Worm (Caenorhabditis elegans): ENCODE measurements around the gene K09C6.7.

Gene K09C6.7

ce11 chrV:854966-855365 lies 16.1 kb upstream of the K09C6.7 start, which contains the start of gene K09C6.9:
K09C6.9 (minus strand) TSS chrV:855066.
- TF ChIP-seq ctbp-1 (GFP tag; IDR thresholded peaks at IDR 0.05) (no peak), ceh-44 (GFP tag; IDR thresholded peaks at IDR 0.05) (no peak), ZK546.5 (tag; optimal IDR thresholded peaks at IDR 0.05) (no peak), nhr-41 (GFP tag; IDR thresholded peaks at IDR 0.05) (no peak), daf-16 (GFP tag; optimal IDR thresholded peaks at IDR 0.05) (no peak), daf-16 (tag; optimal IDR thresholded peaks at IDR 0.05) (no peak), daf-12 (tag; optimal IDR thresholded peaks at IDR 0.05) (no peak), set-16 (GFP tag; IDR thresholded peaks at IDR 0.05) (no peak)

ce11 chrV:852184-852583 lies 13.3 kb upstream of the K09C6.7 start, which contains the start of gene K09C6.3:
K09C6.3 (plus strand) TSS chrV:852484.
- TF ChIP-seq ztf-11 (tag; optimal IDR thresholded peaks at IDR 0.05) (no peak), skn-1 (tag; optimal IDR thresholded peaks at IDR 0.05) (no peak), aha-1 (tag) (no peak), nhr-42 (GFP tag; IDR thresholded peaks at IDR 0.05) (no peak), nhr-11 (tag; optimal IDR thresholded peaks at IDR 0.05) (no peak), mep-1 (tag; optimal IDR thresholded peaks at IDR 0.05) (no peak), spr-1 (tag; optimal IDR thresholded peaks at IDR 0.05) (no peak), ama-1 (optimal IDR thresholded peaks at IDR 0.05) (no peak), daf-19 (GFP tag; conservative IDR thresholded peaks at IDR 0.05) (no peak), F10B5.3 (tag; optimal IDR thresholded peaks at IDR 0.05) (no peak), nhr-111 (GFP tag; optimal IDR thresholded peaks at IDR 0.05) (no peak)

- TF ChIP-seq nhr-42 (GFP tag; IDR thresholded peaks at IDR 0.05) (no peak), F26F4.8 (GFP tag; conservative IDR thresholded peaks at IDR 0.05) (no peak), vab-7 (GFP tag; IDR thresholded peaks at IDR 0.05) (no peak), F44E2.7 (GFP tag; IDR thresholded peaks at IDR 0.05) (no peak), saeg-2 (GFP tag; IDR thresholded peaks at IDR 0.05) (no peak), ceh-32 (tag; optimal IDR thresholded peaks at IDR 0.05; ENCODE audit: poor library complexity) (no peak), nhr-28 (tag; optimal IDR thresholded peaks at IDR 0.05) (no peak), R02D3.7 (tag; optimal IDR thresholded peaks at IDR 0.05) (no peak), mdt-29 (GFP tag; IDR thresholded peaks at IDR 0.05) (no peak), unc-130 (GFP tag; optimal IDR thresholded peaks at IDR 0.05) (no peak), rbr-2 (tag; optimal IDR thresholded peaks at IDR 0.05) (no peak), zip-11 (GFP tag; IDR thresholded peaks at IDR 0.05) (no peak), zfp-2 (tag; optimal IDR thresholded peaks at IDR 0.05) (no peak)
Observed at ce11 chrV:849512-849911, 10.6 kb upstream of the K09C6.7 start, which contains the start of gene srbc-12. srbc-12 (plus strand) TSS chrV:849812.

- no peak for TF ChIP-seq duxl-1 (tag; optimal IDR thresholded peaks at IDR 0.05; ENCODE audit: poor library complexity)
Observed at ce11 chrV:849042-849441, 10.2 kb upstream of the K09C6.7 start.

ce11 chrV:847521-847920 lies 8.6 kb upstream of the K09C6.7 start, which contains the start of gene srbc-13:
srbc-13 (plus strand) TSS chrV:847821.
- TF ChIP-seq F37D6.2 (tag; optimal IDR thresholded peaks at IDR 0.05) (no peak), tra-1 (GFP tag; IDR thresholded peaks at IDR 0.05) (no peak), lin-39 (tag; optimal IDR thresholded peaks at IDR 0.05) (no peak), jun-1 (tag; optimal IDR thresholded peaks at IDR 0.05) (no peak), lin-1 (GFP tag; IDR thresholded peaks at IDR 0.05) (no peak), Y48G9A.11 (GFP tag; IDR thresholded peaks at IDR 0.05) (no peak), tag-97 (GFP tag; IDR thresholded peaks at IDR 0.05) (no peak), egl-43 (GFP tag; IDR thresholded peaks at IDR 0.05) (no peak), ctbp-1 (GFP tag; IDR thresholded peaks at IDR 0.05) (no peak), nhr-102 (tag; optimal IDR thresholded peaks at IDR 0.05) (no peak), arid-1 (GFP tag; conservative IDR thresholded peaks at IDR 0.05) (no peak), gei-8 (GFP tag; optimal IDR thresholded peaks at IDR 0.05) (no peak)
